Worm (Caenorhabditis elegans): Measurements from ENCODE around the gene clec-52.

The clec-52 gene

ce11 chrIV:8168660-8169059, at the start of gene clec-52:
Gene clec-52 (minus strand): TSS chrIV:8168760.
- no peak for TF ChIP-seq unc-62 (GFP tag; optimal IDR thresholded peaks at IDR 0.05)

ce11 chrIV:8211747-8212146, 43.2 kb upstream of the clec-52 start, which contains the start of gene C07G1.7:
Gene C07G1.7 (minus strand): TSS chrIV:8211847.
- TF ChIP-seq unc-62 (GFP tag; optimal IDR thresholded peaks at IDR 0.05): no peak

ce11 chrIV:8210300-8210699, 41.7 kb upstream of the clec-52 start, which contains the start of gene C07G1.6:
Gene C07G1.6 (minus strand): TSS chrIV:8210400.
- TF ChIP-seq unc-62 (GFP tag; optimal IDR thresholded peaks at IDR 0.05): no peak

DNA sequence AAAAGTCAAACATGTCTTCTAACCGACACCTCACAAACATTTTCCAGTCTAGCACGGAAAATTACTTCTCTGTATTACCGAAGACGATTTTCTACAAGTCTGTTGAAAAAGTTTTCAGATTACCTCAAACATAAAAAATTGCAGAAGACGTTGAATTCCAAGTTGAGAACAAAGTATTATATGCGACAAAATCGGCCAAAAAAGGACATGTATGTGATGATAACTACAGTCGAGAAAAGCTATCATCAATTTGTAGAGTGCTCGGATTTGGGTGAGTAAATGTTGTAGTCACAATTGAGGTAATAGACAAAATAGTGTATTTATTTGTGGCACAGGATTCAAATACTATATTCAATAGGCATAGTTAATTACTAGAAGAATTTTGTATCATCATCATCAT, 40.3 kb upstream of the clec-52 start:
- no peak for TF ChIP-seq unc-62 (GFP tag; optimal IDR thresholded peaks at IDR 0.05)

- TF ChIP-seq unc-62 (GFP tag; optimal IDR thresholded peaks at IDR 0.05): no peak
These were observed 37.8 kb upstream of the clec-52 start, which contains the start of gene svh-1 for ce11 chrIV:8206314-8206713. Gene svh-1 (plus strand): TSS chrIV:8206614.

DNA sequence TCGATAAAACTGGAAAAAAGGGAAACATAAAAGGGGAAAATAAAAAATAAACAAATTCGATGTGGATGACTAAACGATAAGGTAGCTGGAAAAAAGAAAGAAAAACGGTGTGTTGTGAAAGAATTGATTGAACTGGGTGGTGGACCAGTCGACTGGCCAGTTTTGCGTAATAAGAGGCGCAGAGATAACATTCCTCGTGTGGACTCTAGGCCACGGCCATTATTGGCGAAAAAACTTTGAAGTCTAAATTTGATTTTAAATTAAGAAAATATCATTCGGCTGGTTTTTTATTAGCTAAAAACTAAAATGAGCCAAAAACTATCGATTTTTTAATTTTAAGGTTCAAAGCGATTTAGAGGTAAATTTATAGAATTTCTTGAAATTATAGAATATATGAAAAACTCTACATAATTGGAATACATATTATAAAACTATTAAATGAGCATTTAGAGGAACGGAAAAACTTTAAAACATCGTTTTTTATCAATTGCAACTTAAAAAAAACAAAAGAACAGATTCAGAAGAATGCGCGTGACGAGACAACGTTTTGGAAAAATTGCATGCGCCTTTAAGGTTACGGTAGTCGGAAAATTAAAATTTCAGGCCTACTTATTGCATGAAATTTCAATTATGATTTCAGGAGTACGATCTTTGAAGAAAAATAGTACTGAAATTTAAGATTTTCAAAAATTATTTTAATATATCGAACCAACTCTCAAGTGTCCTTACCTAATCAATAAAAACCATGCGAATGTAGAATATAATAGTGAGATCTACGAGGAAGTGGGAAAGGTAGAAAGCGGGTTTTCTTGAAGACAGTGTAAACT, 36.9 kb upstream of the clec-52 start, which contains the start of gene hgrs-1:
hgrs-1 (minus strand) TSS at position 777 of the 827 bp plus-strand sequence.
- TF ChIP-seq unc-62 (GFP tag; optimal IDR thresholded peaks at IDR 0.05): no peak

- TF ChIP-seq unc-62 (GFP tag; optimal IDR thresholded peaks at IDR 0.05): no peak
These were observed 35.0 kb upstream of the clec-52 start for ce11 chrIV:8203555-8203954.

DNA sequence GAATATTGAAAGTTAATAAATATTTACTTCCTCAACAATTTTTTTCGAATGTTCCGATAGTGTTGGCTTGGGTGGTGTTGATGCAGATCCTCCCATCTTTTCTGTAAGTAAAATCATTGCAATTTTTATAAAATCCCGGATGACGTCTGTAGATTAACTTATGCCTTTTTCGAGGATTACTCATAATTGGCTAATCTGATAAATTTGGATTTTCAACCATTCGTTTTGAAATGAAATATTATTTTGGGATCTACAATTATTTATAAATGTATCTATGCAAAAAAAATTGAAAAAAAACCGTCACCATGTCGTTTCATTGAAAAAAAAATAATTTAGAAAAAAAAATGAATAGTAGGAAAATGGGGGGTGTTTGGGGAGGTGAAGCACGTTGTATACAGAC, 32.6 kb upstream of the clec-52 start, which contains the start of gene glrx-22:
glrx-22 (minus strand) TSS at position 101 of the 400 bp plus-strand sequence.
- TF ChIP-seq unc-62 (GFP tag; optimal IDR thresholded peaks at IDR 0.05): no peak

ce11 chrIV:8199824-8200223, 31.3 kb upstream of the clec-52 start:
- no peak for TF ChIP-seq unc-62 (GFP tag; optimal IDR thresholded peaks at IDR 0.05)

- TF ChIP-seq unc-62 (GFP tag; optimal IDR thresholded peaks at IDR 0.05): no peak
These were observed 30.7 kb upstream of the clec-52 start for ce11 chrIV:8199274-8199673.

DNA sequence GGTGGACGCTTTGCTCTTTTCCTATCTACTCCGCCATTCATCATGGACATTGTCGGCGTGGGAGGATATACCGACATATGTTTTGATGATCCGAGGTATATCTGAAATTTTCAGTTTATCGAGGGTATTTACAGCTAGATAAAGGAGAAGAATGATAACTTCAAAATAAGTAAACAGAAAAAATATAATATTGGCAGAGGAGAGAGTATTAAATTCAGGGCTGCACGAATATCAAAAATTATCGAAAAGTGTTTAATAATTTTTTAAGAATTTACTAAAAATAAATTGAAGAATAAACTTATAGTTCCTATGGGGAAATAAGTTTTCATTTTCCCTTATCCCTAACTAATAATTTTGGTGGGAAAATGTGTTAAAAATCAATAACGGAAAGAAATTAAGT, 30.3 kb upstream of the clec-52 start, which contains the start of gene wsp-1:
wsp-1 (minus strand) TSS at position 101 of the 400 bp plus-strand sequence.
- no peak for TF ChIP-seq unc-62 (GFP tag; optimal IDR thresholded peaks at IDR 0.05)

DNA sequence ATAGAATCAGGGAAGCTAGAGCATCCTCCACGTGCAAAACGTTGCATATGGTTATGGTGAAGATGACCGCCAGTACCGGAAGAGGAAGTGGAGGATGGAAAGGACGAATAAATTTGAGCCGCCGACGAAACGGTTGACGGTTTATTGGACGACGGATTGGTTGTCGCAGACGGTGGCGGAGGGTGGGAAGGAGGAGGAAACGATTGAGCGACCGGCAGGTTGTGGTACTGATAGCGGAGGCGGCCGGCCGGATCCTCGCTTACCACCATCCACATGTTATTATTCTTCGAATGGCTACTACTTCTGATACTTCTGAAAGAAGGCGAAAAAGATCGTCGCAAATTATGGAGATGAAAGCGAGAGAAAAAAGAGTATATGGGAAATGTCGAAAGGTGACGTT, 24.3 kb upstream of the clec-52 start:
- TF ChIP-seq unc-62 (GFP tag; optimal IDR thresholded peaks at IDR 0.05): no peak

ce11 chrIV:8189667-8190066, 21.1 kb upstream of the clec-52 start:
- TF ChIP-seq unc-62 (GFP tag; optimal IDR thresholded peaks at IDR 0.05): no peak

DNA sequence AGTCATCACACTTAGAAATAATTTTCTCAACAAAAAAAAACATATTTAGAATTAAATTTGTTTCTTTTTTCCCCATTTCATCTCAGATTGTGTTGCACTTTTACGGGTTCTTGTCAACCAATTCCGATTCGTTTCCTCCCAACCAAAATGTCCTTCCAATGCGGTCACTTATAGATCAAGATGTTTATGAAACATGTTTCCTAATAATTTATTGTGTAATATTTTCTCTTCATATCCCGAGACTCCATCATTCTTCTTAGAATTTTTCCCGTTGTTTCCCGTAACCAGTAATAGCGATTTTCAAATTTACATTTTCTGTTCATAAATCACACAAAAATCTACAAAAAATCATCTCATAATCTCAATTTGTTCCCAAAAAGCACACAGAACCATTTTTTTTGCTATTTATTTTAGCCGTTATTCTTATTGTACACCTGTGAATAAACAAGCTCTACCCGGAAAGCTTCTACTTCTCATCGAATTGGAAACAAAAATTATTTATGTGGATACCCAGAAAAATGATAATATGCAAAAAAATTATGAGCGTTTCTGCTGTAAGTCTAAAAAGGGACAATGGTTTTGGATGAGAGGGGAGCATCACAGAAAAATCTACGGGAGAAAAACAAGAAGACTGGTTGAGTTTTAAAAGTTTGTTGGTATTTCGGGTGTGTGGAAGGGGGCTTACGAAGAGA, 20.0 kb upstream of the clec-52 start:
- no peak for TF ChIP-seq unc-62 (GFP tag; optimal IDR thresholded peaks at IDR 0.05)

ce11 chrIV:8183313-8183712, 14.8 kb upstream of the clec-52 start:
- TF ChIP-seq unc-62 (GFP tag; optimal IDR thresholded peaks at IDR 0.05): no peak

DNA sequence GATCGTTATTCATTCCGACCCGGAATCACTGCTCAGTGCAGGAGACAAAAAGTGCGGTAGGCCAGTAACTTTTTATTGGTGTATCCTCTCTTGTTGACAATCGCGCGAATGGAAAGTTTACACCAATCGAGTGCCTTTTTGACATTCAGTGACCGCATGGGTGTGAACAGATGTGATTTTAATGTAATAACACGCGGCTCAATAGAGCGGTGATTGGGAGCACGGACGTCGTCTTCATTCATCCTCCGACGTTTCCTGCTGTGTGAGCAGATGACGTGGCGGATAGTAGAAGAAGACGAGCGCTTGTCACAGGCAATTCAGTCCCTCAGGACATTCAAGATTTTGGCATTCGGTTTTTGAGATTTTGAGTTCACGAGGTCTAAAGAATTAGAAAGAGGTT, 14.0 kb upstream of the clec-52 start:
- TF ChIP-seq unc-62 (GFP tag; optimal IDR thresholded peaks at IDR 0.05): no peak

- TF ChIP-seq unc-62 (GFP tag; optimal IDR thresholded peaks at IDR 0.05): no peak
These were observed 12.8 kb upstream of the clec-52 start for ce11 chrIV:8181404-8181803.
